Worm (Caenorhabditis elegans): ENCODE measurements around the gene R10E4.11.

The R10E4.11 gene

ce11 chrIII:4289952-4290351 lies 10.9 kb downstream of the R10E4.11 start:
- no peak for TF ChIP-seq pha-4 (tag; optimal IDR thresholded peaks at IDR 0.05)
- TF ChIP-seq cebp-2 (GFP tag; IDR thresholded peaks at IDR 0.05), result no peak
- no peak for TF ChIP-seq ztf-25 (GFP tag; IDR thresholded peaks at IDR 0.05)
- no peak for TF ChIP-seq attf-3 (GFP tag; conservative IDR thresholded peaks at IDR 0.05)
- no peak for TF ChIP-seq mes-4 (tag; optimal IDR thresholded peaks at IDR 0.05)

- TF ChIP-seq ztf-3 (GFP tag; optimal IDR thresholded peaks at IDR 0.05) (no peak), madf-3 (GFP tag; IDR thresholded peaks at IDR 0.05) (no peak), ekl-4 (GFP tag; IDR thresholded peaks at IDR 0.05) (no peak), mes-4 (tag; optimal IDR thresholded peaks at IDR 0.05) (no peak), lin-26 (GFP tag; IDR thresholded peaks at IDR 0.05) (no peak), B0035.1 (tag; optimal IDR thresholded peaks at IDR 0.05) (no peak), snpc-3.4 (tag; optimal IDR thresholded peaks at IDR 0.05) (no peak), ztf-22 (GFP tag; optimal IDR thresholded peaks at IDR 0.05) (no peak)
Observed at ce11 chrIII:4287379-4287778, 13.5 kb downstream of the R10E4.11 start, which contains the start of gene R10E4.3. Gene R10E4.3 (minus strand): TSS chrIII:4287479.

- TF ChIP-seq let-607 (tag; optimal IDR thresholded peaks at IDR 0.05), result peak; percentile 55 to 58
- 0 out of 2 replicates have a peak, but pooled peaks have one; percentile 52 for TF ChIP-seq pbrm-1 (GFP tag; IDR thresholded peaks at IDR 0.05)
- TF ChIP-seq F22D6.2 (tag; optimal IDR thresholded peaks at IDR 0.05), result peak; percentile 14
- TF ChIP-seq lsy-27 (tag; optimal IDR thresholded peaks at IDR 0.05; ENCODE audit: borderline replicate concordance, insufficient read depth), result no peak
- no peak for TF ChIP-seq lin-26 (GFP tag; IDR thresholded peaks at IDR 0.05)
- no peak for TF ChIP-seq lsl-1 (GFP tag; optimal IDR thresholded peaks at IDR 0.05)
- no peak for TF ChIP-seq snpc-1.3 (tag; optimal IDR thresholded peaks at IDR 0.05; ENCODE audit: insufficient read depth)
- peak; percentile 88 for TF ChIP-seq nhr-80 (tag; optimal IDR thresholded peaks at IDR 0.05)
- peak; percentile 78 for TF ChIP-seq dox-1 (GFP tag; IDR thresholded peaks at IDR 0.05)
- TF ChIP-seq K11D2.4 (GFP tag; IDR thresholded peaks at IDR 0.05), result peak; percentile 75
- no peak for TF ChIP-seq F39B2.1 (GFP tag; IDR thresholded peaks at IDR 0.05)
- TF ChIP-seq somi-1 (GFP tag; optimal IDR thresholded peaks at IDR 0.05), result peak; percentile 75
- TF ChIP-seq zfh-2 (GFP tag; conservative IDR thresholded peaks at IDR 0.05), result peak; percentile 73
- TF ChIP-seq akir-1 (GFP tag; optimal IDR thresholded peaks at IDR 0.05), result no peak
- TF ChIP-seq Y79H2A.3 (GFP tag; conservative IDR thresholded peaks at IDR 0.05), result no peak
- TF ChIP-seq hmg-1.2 (GFP tag; IDR thresholded peaks at IDR 0.05), result peak; percentile 83
- no peak for TF ChIP-seq B0261.1 (tag; optimal IDR thresholded peaks at IDR 0.05)
- peak; percentile 43 for TF ChIP-seq tbp1 (GFP tag; optimal IDR thresholded peaks at IDR 0.05)
- peak; percentile 21 for TF ChIP-seq ztf-18 (tag; optimal IDR thresholded peaks at IDR 0.05)
- no peak for TF ChIP-seq F57C9.4 (tag; optimal IDR thresholded peaks at IDR 0.05)
- TF ChIP-seq egl-44 (GFP tag; IDR thresholded peaks at IDR 0.05), result peak; percentile 63; the same call in 1 of the 2 replicates
- TF ChIP-seq lir-1 (GFP tag; conservative IDR thresholded peaks at IDR 0.05), result 0 out of 2 replicates have a peak, but pooled peaks have one; percentile 29
- TF ChIP-seq xnd-1 (tag; optimal IDR thresholded peaks at IDR 0.05), result no peak
- TF ChIP-seq snpc-1.1 (tag; optimal IDR thresholded peaks at IDR 0.05; ENCODE audit: insufficient read depth), result no peak
- no peak for TF ChIP-seq mes-4 (tag; optimal IDR thresholded peaks at IDR 0.05)
- TF ChIP-seq rec-8 (tag; optimal IDR thresholded peaks at IDR 0.05), result no peak
- no peak for TF ChIP-seq bed-2 (GFP tag; IDR thresholded peaks at IDR 0.05)
- TF ChIP-seq ztf-26 (tag; optimal IDR thresholded peaks at IDR 0.05), result peak; percentile 75
- TF ChIP-seq ztf-22 (GFP tag; optimal IDR thresholded peaks at IDR 0.05), result peak; percentile 24
- TF ChIP-seq madf-6 (GFP tag; IDR thresholded peaks at IDR 0.05), result no peak
- peak; percentile 57 for TF ChIP-seq pha-4 (tag; optimal IDR thresholded peaks at IDR 0.05)
- TF ChIP-seq Y53F4B.3 (GFP tag; IDR thresholded peaks at IDR 0.05), result no peak
- no peak for TF ChIP-seq ztf-3 (GFP tag; optimal IDR thresholded peaks at IDR 0.05)
- no peak for TF ChIP-seq hsf-1 (GFP tag; IDR thresholded peaks at IDR 0.05)
- TF ChIP-seq ceh-91 (GFP tag; IDR thresholded peaks at IDR 0.05), result no peak
- TF ChIP-seq efl-1 (GFP tag; optimal IDR thresholded peaks at IDR 0.05), result no peak
Observed at ce11 chrIII:4284732-4285165, 16.1 kb downstream of the R10E4.11 start.

Data from whole organism, young adult.